Worm (Caenorhabditis elegans) whole organism, dauer: ENCODE measurements around the gene F28A10.1.
"Not testable (repeated sequence)": the region's sequence is repeated elsewhere in the genome, so short reads cannot be mapped to it uniquely, and the experiment has no call there.

Experiments used
- unc-62 ChIP-seq: sonication (generic microtip); optimal IDR thresholded peaks from 2 replicates; lab custom pipeline; 2017; ENCODE audit warnings: missing biosample characterization, missing genetic modification reagents, missing genetic modification characterization

Gene F28A10.1

DNA sequence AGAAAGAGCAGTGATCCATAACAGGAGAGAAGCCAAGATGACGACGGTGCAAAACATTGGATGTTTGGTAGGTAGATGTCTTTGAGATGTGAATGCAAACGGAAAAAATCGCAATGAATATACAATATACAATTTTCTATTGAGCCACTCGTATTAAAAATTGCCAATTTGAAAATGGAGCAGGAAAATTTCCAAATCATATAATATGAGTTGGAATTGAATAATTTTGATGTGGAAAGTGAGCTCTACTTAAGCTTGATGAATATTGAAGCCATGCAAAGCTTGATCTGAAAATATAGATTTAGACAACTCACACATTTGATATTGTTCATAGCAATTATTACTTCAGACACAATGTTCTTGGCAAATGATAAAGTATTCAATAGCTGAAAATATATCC, 12.8 kb downstream of the F28A10.1 start, which contains the start of gene F28A10.8:
F28A10.8 (minus strand) TSS at position 101 of the 400 bp plus-strand sequence.
- TF ChIP-seq unc-62 (GFP tag; lab: Kevin White, UChicago) = no peak

DNA sequence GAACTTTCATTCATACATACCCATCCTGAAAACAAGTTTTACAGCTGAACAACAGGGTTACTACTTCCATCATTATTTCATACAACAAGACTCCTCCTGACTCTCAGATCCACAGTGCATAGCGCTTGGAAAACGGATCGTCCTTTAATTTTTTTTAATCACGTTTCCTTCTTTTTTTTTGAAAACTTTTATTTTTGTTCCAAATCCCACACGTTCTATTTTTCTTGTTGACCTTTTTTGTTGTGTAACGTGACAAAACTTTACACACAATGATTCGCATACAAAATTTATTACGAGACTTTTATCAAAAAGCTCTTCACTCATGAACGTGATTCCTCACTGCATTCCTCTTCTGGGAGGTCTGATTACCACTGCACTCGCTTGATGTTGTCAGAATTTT, 14.5 kb downstream of the F28A10.1 start, which contains the start of gene clc-33:
clc-33 (plus strand) TSS at position 301 of the 400 bp plus-strand sequence.
- TF ChIP-seq unc-62 (GFP tag; lab: Kevin White, UChicago) = no peak

DNA sequence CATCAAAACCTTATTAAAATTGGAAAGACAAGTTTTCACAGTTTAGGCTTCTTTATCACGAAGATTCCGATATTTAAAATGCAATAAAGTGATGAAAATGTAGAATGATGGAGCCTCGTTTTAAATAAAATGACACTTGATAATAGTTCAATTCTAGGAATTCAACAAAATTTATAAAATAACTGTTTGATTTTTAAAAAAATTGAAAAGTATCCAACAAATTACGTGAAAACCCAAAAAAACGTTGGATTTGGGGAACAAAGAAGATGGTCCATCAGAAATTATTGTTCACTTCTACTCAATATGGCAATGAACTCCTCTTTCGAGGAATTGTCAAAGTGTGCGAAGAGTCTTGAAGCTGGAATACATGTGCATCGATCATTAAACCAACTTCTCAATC, 18.4 kb downstream of the F28A10.1 start, which contains the start of gene F28A10.4:
F28A10.4 (plus strand) TSS at position 301 of the 400 bp plus-strand sequence.
- no peak for TF ChIP-seq unc-62 (GFP tag; lab: Kevin White, UChicago)

DNA sequence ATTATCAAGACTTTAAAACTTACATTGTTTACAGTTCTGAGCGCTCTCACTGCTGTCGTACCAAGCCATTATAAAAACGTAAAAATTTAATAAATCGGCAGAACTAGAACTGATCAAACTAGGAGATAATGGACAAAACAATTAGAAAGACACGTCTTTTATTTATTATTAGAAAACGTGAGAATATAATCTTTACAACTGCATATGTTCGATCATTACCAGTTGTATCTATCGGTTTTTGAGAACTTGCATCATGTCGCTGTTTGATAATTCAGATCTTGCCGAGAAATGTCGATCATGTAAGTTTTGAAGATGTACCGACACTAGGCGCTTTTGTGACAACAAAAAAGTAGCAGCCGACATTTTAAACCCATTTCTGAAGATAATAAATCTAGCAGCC, 20.0 kb downstream of the F28A10.1 start, which contains the start of gene F28A10.7:
F28A10.7 (minus strand) TSS at position 101 of the 400 bp plus-strand sequence.
- no peak for TF ChIP-seq unc-62 (GFP tag; lab: Kevin White, UChicago)

DNA sequence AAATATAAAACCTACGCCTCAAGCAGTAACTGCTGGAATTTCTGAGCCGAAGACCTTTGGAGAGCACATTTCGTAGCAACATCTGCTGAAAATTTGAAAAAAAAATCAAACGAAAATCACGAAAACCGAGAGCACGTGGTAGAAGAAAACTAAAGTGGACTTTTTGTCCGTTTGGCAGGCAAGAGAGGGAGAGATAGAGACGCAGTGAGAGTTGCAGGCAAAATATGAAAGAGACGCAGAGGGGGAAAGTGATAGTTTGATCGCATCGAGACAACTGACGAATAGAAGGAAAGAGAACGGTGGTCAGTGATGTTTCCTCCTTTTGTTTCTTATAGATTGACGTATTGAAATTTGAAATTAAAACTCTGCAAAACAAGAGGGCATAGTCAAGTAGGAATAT, 22.9 kb downstream of the F28A10.1 start, which contains the start of the genes acdh-9 and F28A10.13:
acdh-9 (minus strand) TSS at position 85 of the 400 bp plus-strand sequence.
F28A10.13 (plus strand) TSS at position 294 of the 400 bp plus-strand sequence.
- no peak for TF ChIP-seq unc-62 (GFP tag; lab: Kevin White, UChicago)

DNA sequence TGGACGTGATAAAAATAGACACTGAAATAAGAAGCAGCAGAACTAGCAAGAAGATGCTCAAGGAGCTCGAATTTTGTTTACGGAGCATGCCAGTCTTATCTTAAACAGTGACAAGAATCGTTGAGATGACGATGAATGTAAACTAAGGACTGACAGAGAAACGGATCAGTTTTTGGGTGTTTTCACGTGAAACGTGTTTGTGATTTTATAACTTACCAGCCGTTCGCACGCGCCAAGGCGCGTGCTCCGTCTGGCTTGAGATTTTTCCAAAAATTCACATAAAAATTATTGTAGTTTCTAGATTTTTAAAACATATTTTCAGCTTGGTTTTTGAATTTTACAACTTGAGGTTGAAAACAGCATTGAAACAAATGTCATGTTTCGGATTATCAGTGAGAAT, 24.9 kb downstream of the F28A10.1 start, which contains the start of gene F28A10.5:
F28A10.5 (minus strand) TSS at position 101 of the 400 bp plus-strand sequence.
- TF ChIP-seq unc-62 (GFP tag; lab: Kevin White, UChicago) = not testable (repeated sequence)

DNA sequence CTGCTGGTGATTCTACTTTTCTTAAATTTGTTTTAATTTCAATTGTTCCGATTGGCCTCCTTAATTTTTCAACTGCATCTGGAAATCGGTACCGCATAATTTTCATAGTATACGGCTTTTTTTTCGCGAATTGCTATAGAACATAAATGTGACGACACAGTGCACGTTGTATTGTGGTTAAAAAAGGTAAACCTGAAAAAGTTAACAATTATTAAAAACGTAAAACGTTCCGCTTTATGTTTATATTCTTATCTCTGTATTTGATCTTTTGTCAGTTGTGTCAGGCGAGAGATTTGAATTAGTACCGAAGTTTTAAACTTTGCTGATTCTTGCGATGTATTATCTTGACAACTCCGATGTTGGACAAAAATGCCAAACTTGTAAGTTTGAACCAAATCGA, 35.9 kb downstream of the F28A10.1 start, which contains the start of gene Y46B2A.4:
Y46B2A.4 (plus strand) TSS at position 301 of the 400 bp plus-strand sequence.
- no peak for TF ChIP-seq unc-62 (GFP tag; lab: Kevin White, UChicago)

DNA sequence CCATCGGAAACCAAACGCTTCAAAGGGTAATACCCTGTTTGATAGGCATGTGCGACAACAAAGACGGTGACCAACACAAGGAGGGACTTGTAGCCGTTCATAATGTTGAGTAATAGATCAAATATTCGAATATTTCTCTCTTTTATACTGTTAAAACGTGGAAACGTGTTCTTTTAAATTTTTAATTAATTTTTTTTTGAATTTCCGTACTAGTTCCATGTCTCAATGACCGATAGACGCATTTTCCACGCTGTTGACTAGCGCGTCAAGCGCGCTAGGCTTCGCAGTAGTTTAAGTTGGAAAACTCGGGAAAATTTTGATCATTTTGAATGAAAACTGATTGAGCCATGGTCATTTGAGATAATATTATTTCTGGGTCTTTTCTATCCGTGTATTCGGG, 41.2 kb downstream of the F28A10.1 start, which contains the start of gene Y46B2A.3:
Y46B2A.3 (minus strand) TSS at position 101 of the 400 bp plus-strand sequence.
- no peak for TF ChIP-seq unc-62 (GFP tag; lab: Kevin White, UChicago)

DNA sequence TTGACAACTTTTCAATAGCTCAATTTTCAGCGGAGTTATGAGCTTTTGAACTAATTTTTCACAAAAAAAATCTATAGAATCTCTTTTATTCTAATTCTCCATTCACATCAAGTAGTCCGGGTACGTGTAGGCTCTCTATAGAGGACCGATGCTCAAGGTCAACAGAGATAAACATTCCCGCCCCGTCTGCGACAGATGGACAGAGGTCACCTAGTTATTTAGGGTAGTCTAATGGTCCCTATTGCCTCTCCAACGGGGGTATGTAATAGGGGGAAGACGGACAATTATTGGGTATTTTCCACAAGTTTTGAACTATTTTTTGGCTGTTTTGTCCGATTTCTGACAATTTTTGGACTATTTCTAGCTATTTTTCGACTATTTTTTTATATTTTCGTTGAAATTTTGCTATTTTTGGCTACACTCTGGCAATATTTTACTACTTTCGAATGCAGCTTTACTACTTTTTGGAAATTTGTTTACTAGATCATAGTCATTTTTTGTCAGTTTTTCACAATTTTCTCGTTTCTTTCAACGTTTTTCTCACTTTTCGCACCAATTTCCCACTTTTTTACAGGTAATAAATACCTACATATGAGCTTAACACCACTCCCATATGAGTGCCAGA, 42.7 kb downstream of the F28A10.1 start, which contains the start of gene fbxc-51:
fbxc-51 (plus strand) TSS at position 575 of the 625 bp plus-strand sequence.
- no peak for TF ChIP-seq unc-62 (GFP tag; lab: Kevin White, UChicago)

DNA sequence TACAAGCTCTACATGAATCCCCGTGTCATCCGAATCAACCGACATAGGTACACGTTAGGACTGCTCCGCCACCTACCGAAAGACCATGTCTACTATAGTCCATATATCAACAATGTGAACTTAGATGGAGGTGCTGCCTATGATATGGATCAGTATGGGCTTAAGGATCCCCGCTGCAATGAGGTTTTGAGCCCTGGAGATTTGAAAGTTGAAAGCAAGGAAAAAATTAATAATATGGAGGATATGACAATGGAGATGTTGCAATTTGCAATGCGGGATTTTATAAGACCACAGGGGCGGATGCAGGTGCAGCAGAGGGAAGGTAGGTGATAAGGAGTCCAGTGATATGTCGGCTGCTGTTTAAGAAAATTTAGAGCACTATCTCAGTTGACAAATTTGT, 43.7 kb downstream of the F28A10.1 start:
- TF ChIP-seq unc-62 (GFP tag; lab: Kevin White, UChicago) = no peak

DNA sequence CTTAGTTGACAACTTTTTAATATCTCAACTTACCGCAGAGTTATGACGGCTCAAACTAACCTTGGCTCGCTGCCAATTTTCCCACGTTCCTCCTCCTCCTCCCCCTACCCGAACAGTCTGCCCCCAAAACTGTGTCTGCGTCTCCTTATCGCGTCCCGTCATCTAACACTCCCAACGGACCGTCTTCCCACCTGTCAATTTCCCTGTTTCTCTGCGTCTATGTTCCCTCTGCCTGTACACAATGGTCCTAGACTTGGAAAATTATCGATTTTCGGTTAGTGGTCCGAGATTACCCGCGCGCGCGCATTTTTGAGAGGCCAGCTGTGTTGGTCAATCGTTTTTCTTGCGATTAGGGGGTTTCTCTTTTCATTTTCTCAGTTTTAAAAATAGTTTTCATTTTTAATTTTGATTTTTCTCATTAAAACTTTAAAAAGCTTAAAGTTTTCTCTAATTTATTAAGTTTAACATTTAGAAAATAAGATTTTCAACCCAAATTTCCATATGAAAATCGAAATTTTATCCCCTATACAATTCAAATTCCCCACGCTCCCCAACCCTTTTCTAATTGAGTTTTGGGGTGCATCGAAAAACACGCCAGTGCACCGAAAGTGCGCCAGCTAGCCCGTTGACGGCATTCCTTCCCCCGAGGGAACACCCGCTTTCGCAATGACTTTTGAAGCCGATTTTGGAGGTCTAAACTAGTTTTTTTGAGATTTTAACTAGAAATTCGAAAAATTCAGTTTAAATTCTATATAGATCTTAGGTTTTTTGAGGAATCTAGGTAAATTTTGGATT, 47.6 kb downstream of the F28A10.1 start, which contains the start of gene alg-2:
alg-2 (plus strand) TSS at position 220 of the 795 bp plus-strand sequence.
- no peak for TF ChIP-seq unc-62 (GFP tag; lab: Kevin White, UChicago)

DNA sequence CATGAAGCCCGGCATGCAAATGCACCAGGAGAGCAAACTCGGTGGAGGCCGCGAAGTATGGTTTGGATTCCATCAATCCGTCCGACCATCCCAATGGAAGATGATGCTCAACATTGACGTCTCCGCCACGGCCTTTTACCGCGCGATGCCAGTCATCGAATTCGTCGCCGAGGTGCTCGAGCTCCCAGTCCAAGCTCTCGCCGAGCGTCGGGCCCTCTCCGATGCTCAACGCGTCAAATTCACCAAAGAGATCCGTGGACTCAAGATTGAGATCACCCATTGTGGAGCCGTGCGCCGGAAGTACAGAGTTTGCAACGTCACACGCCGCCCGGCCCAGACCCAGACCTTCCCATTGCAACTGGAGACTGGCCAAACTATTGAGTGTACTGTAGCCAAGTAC, 50.1 kb downstream of the F28A10.1 start:
- no peak for TF ChIP-seq unc-62 (GFP tag; lab: Kevin White, UChicago)
